Worm (Caenorhabditis elegans) whole organism, L4/young adult: ENCODE results near the gene his-32.

Experiments used
- W03F9.2 ChIP-seq: fragments of 150-350 bp; optimal IDR thresholded peaks from 2 replicates; lab custom pipeline; 2014; ENCODE audit warnings: missing biosample characterization, missing genetic modification characterization
- dao-5 ChIP-seq: sonication (generic microtip); optimal IDR thresholded peaks from 2 replicates; lab custom pipeline; 2016; ENCODE audit warnings: missing genotype, missing genetic modification characterization, moderate library complexity, missing compliant biosample characterization
- him-1 ChIP-seq: sonication (generic microtip); optimal IDR thresholded peaks from 2 replicates; lab custom pipeline; 2016; ENCODE audit warnings: missing genotype, missing genetic modification reagents, missing genetic modification characterization, missing compliant biosample characterization

Gene his-32

DNA sequence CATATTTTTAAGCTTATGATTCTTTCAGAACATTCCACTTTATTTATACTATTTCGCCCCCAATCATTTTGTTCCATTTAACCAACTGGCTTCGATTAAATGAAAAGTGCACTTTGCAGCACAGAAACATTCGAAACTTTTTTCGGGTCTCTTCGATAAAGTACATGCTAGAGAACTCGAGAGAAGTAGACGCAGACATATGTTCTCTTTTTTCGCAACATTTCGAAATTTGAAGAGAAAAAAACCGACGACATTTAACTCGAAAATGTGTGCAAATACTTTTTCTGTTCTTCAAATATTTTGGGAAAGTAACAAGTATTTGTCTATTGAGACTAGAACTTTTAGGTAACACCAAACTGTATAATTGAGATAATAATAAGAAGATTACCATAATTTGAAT is 42.8 kb downstream of the his-32 start:
- no peak for TF ChIP-seq dao-5 (tag; lab: Kevin White, UChicago)
- TF ChIP-seq him-1, result no peak
- TF ChIP-seq W03F9.2 (tag; lab: Kevin White, UChicago), result no peak

DNA sequence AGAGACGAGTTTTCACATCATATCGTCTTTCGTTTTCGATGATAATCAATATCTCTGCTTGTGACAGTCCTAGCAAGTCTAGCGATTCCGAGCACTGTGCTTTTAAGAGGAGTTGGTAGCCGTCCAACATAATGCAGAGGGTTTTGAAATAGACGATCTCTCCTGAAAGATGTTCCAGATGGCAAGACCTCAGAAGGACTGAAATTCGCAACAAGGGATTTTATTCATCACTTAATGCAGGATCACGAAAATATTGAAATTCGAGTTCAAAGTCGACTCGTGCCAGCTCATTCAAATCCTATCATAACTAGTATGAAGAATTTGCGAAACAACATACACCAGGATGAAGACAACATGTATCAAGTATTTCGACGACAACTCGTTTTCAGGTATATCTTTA is 43.4 kb downstream of the his-32 start, which contains the start of gene D2096.7:
Gene D2096.7 (minus strand): TSS at position 130 of the 400 bp plus-strand sequence.
- TF ChIP-seq W03F9.2 (tag; lab: Kevin White, UChicago), result no peak
- TF ChIP-seq dao-5 (tag; lab: Kevin White, UChicago), result peak; percentile 26

DNA sequence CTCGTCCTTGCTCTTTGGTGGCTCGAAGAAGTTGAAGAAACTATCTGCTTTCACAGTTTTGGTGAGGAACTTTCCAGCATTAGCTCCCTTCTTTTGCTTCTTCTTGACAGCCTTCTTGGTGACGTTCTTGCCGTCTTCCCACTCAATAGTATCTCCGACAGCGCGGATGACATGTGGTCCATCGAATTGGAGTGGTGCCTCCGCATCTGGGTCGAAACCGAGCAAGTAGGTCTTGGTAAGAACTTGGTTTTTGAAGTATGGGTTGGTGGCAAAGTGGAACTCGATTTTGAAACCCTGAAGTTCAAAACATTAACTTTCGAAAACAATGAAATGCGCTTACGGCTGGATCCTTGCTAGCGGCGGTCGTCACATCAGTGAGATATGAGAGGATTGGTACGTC is 44.2 kb downstream of the his-32 start:
- TF ChIP-seq W03F9.2 (tag; lab: Kevin White, UChicago) (no peak), dao-5 (tag; lab: Kevin White, UChicago) (no peak), him-1 (no peak)

DNA sequence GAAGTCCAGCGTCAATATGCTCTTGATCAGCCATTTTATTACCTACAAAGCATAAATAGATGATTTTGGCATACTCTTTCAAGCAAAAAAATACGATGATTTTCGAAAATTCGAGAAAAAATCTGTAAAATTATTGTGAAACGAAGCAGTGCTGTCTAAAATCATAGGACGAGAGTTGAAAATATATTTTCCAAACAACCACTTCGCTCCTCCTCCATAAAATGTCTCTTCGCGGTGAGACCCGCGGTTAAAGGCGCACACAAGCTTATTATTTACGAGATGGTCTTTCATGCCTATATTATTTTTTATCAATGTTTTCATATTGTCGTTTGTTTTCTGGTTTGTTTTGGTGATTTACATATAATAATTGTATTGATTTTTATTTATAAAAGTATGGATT is 45.2 kb downstream of the his-32 start, which contains the start of gene nap-1:
Gene nap-1 (minus strand): TSS at position 42 of the 400 bp plus-strand sequence.
- TF ChIP-seq him-1 (no peak), W03F9.2 (tag; lab: Kevin White, UChicago) (peak; percentile 89)

DNA sequence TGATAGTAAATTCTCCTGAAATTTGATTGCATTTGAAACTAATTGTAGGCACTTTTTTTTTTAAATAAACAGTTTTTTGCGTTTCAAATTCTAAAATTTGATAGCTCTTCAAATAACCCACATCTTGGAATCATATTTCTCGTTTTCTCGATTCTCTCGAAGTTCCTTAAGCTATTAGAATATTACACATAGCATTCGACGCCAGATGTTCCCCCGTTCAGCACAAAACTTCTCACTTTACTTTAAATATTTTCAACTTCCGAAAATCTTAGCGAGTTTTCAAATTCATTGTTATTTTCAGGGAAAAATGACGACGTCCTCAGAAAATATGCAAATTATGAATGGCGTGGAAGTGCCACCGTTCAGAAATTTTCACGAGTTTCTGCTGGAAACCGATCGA is 45.6 kb downstream of the his-32 start, which contains the start of gene praf-3:
Gene praf-3 (plus strand): TSS at position 301 of the 400 bp plus-strand sequence.
- TF ChIP-seq him-1, result no peak
- no peak for TF ChIP-seq W03F9.2 (tag; lab: Kevin White, UChicago)
- TF ChIP-seq dao-5 (tag; lab: Kevin White, UChicago), result no peak

DNA sequence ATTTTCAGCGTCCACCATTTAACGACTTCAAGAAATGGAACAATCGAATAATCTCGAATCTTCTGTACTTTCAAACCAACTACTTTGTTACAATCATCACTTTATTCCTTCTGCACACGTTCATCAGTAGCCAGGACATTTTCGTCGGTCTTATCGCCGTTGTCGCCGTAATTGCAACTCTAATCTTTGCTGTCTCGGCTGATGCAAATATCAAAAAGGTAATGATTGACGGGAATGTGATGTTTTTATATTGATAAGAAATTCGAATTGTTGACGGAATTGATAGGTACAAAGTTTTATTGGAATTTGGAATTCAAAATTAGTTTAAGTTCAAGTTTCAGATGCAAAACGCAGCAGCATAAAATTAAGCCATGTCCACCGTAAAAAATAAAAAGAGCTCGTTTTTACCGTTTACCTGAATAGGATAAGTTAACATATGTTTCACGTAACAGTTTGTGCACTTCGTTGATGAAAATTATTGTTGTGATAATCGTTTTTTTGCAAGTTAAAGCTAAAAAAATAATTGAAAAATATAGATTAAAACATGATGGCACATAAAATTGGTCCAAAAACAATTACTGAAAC is 46.3 kb downstream of the his-32 start:
- TF ChIP-seq dao-5 (tag; lab: Kevin White, UChicago) (no peak), W03F9.2 (tag; lab: Kevin White, UChicago) (no peak), him-1 (no peak)

DNA sequence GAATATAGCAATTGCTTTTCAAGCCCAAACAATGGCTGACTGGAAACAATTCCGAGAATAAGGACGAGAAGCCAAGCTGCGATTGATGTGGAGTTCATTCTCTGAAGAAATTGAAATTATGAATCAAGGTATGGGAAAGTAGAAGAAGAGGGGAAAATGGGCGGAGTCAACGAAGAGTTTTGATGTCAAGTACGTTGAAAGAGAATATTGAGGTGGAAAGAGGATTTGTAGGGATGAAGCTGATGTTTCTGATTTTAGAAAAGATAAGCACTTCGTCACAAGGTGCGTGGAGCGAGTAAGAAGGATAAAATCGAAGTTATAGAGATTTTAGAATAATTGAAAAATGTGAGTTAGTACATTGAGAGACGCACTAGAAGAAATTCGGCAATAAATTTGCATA is 48.6 kb downstream of the his-32 start, which contains the start of gene D2096.9:
Gene D2096.9 (minus strand): TSS at position 101 of the 400 bp plus-strand sequence.
- no peak for TF ChIP-seq him-1
- no peak for TF ChIP-seq W03F9.2 (tag; lab: Kevin White, UChicago)
- TF ChIP-seq dao-5 (tag; lab: Kevin White, UChicago), result no peak
